Fruit fly (Drosophila melanogaster) whole organism, pupa: ENCODE measurements around the gene SLC5A11.

ENCODE experiments used
- CG10348 ChIP-seq: fragments of 200-800 bp; sonication (Bioruptor generic); IDR thresholded peaks from 2 replicates; pipeline ENCODE4 v1.3.6; 2022; ENCODE audit warnings: missing biosample characterization, missing genetic modification characterization
- CG12605 ChIP-seq: fragments of 200-800 bp; sonication (Bioruptor generic); IDR thresholded peaks from 2 replicates; pipeline ENCODE4 v1.3.6; 2022; ENCODE audit warnings: missing biosample characterization, missing genetic modification characterization
- CG13204 ChIP-seq: fragments of 200-800 bp; sonication (Bioruptor generic); optimal IDR thresholded peaks from 2 replicates; lab custom pipeline; 2018; ENCODE audit warnings: missing biosample characterization, mild to moderate bottlenecking, missing genetic modification characterization, moderate library complexity
- CG14655 ChIP-seq: fragments of 200-800 bp; sonication (Bioruptor generic); optimal IDR thresholded peaks from 3 replicates; lab custom pipeline; 2017; ENCODE audit warnings: mild to moderate bottlenecking, missing biosample characterization, missing genetic modification reagents, missing genetic modification characterization
- CG15710 ChIP-seq: fragments of 200-800 bp; sonication (Bioruptor generic); optimal IDR thresholded peaks from 2 replicates; lab custom pipeline; 2018; ENCODE audit warnings: missing biosample characterization, mild to moderate bottlenecking, missing genetic modification characterization, moderate library complexity
- CG17806 ChIP-seq: fragments of 200-800 bp; sonication (Bioruptor generic); optimal IDR thresholded peaks from 2 replicates; lab custom pipeline; 2018; ENCODE audit warnings: missing biosample characterization, mild to moderate bottlenecking, missing genetic modification characterization, moderate library complexity
- CG32121 ChIP-seq: fragments of 200-800 bp; sonication (Bioruptor generic); IDR thresholded peaks from 2 replicates; pipeline ENCODE4 v1.3.6; 2022; ENCODE audit warnings: missing biosample characterization, missing genetic modification characterization
- D1 ChIP-seq: fragments of 200-800 bp; sonication (Bioruptor generic); optimal IDR thresholded peaks from 2 replicates; lab custom pipeline; 2018; ENCODE audit warnings: missing biosample characterization, mild to moderate bottlenecking, missing genetic modification characterization, moderate library complexity
- gl ChIP-seq: fragments of 200-800 bp; sonication (Bioruptor generic); optimal IDR thresholded peaks from 2 replicates; lab custom pipeline; 2018; ENCODE audit warnings: missing biosample characterization, mild to moderate bottlenecking, missing genetic modification characterization

- TF ChIP-seq CG15710 (no peak), CG13204 (no peak), gl (tag; lab: Kevin White, UChicago) (no peak), CG32121 (GFP tag; lab: Robert Waterston, UW) (no peak), CG10348 (GFP tag; lab: Robert Waterston, UW) (no peak), CG17806 (tag; lab: Kevin White, UChicago) (no peak), CG14655 (GFP tag; lab: Kevin White, UChicago) (no peak), D1 (tag; lab: Kevin White, UChicago) (no peak), CG12605 (no peak)
Observed at dm6 chr2L:8170600-8171182, 34.2 kb downstream of the SLC5A11 start.
